Worm (Caenorhabditis elegans) whole organism, midembryonic: Measurements from ENCODE around the gene K10D2.8.

Experiments
- T22C8.4 ChIP-seq: fragments of 200-800 bp; sonication (Bioruptor generic); IDR thresholded peaks from 2 replicates; pipeline ENCODE4 v1.3.6; 2022; ENCODE audit warnings: missing genetic modification characterization, missing compliant biosample characterization
- cog-1 ChIP-seq: sonication (generic microtip); optimal IDR thresholded peaks from 2 replicates; lab custom pipeline; 2016; ENCODE audit warnings: missing genetic modification characterization, missing compliant biosample characterization
- flt-1 ChIP-seq: fragments of 200-800 bp; sonication (Bioruptor generic); IDR thresholded peaks from 2 replicates; pipeline ENCODE4 v1.3.6; 2022; ENCODE audit warnings: missing genetic modification characterization, missing compliant biosample characterization
- klf-2 ChIP-seq: fragments of 200-800 bp; sonication (Bioruptor generic); conservative IDR thresholded peaks from 2 replicates; pipeline ENCODE4 v1.3.6; 2022; ENCODE audit warnings: missing genetic modification reagents, missing genetic modification characterization, missing compliant biosample characterization
- med-1 ChIP-seq: sonication (generic microtip); optimal IDR thresholded peaks from 2 replicates; lab custom pipeline; 2017; ENCODE audit warnings: missing genetic modification characterization, mild to moderate bottlenecking, missing compliant biosample characterization, antibody characterized with exemption, missing genetic modification reagents; ENCODE audit not compliant: insufficient read depth
- ref-1 ChIP-seq: fragments of 200-800 bp; sonication (Bioruptor generic); conservative IDR thresholded peaks from 2 replicates; pipeline ENCODE4 v1.3.6; 2022; ENCODE audit warnings: missing genetic modification reagents, missing genetic modification characterization, missing compliant biosample characterization
- tab-1 ChIP-seq: fragments of 200-800 bp; sonication (Bioruptor generic); IDR thresholded peaks from 2 replicates; pipeline ENCODE4 v1.3.6; 2022; ENCODE audit warnings: missing genetic modification characterization, missing compliant biosample characterization
- ztf-23 ChIP-seq: fragments of 200-800 bp; sonication (Bioruptor generic); IDR thresholded peaks from 2 replicates; pipeline ENCODE4 v1.3.6; 2022; ENCODE audit warnings: missing genetic modification reagents, missing genetic modification characterization, missing compliant biosample characterization
- ztf-29 ChIP-seq: fragments of 200-800 bp; sonication (Bioruptor generic); IDR thresholded peaks from 2 replicates; pipeline ENCODE4 v1.3.6; 2022; ENCODE audit warnings: missing genetic modification reagents, missing genetic modification characterization, missing compliant biosample characterization

The K10D2.8 gene

DNA sequence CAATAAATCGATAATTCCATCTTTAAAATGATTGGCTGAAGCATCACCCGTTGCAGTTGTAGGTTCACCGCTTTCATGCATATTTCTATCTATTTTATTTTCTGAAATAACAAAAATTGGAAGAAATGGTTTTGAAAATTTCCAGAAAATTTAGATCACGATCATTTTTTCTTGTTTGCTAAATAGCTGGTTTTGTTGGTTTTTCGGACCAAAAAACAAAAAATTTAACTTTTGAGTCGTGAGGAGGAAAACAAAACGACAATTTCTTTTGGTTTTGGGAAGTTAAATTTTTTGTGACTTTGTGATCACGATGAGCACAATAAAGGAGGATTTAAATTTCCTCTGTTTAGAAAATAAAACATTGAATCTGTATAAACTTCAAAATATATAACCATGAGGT is 23.3 kb upstream of the K10D2.8 start, which contains the start of gene T10F2.2:
T10F2.2 (minus strand) TSS at position 101 of the 400 bp plus-strand sequence.
- no peak for TF ChIP-seq ztf-29 (GFP tag; lab: Robert Waterston, UW)
- TF ChIP-seq cog-1, result no peak
- no peak for TF ChIP-seq T22C8.4 (GFP tag; lab: Robert Waterston, UW)
- TF ChIP-seq ztf-23 (GFP tag; lab: Robert Waterston, UW), result no peak

DNA sequence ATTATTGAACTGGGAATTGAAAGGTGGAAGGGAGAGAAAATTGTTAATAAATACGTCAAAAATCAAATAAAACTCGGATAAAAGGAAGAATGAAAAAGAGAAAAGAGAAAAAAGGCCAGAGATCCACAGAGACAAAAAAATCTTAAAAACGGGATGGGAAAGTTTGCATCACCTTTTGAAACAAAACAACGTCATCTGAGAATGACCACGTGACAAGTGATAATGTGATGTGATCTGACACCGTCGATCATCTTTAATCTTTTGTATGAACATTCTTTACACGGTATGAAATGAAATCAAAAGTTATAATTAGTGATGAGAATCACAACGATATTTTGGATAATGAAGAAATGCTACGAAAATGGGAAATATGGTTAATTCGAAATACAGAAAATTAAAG is 22.8 kb upstream of the K10D2.8 start:
- TF ChIP-seq flt-1 (no peak), med-1 (GFP tag; lab: Kevin White, UChicago) (no peak), ztf-29 (GFP tag; lab: Robert Waterston, UW) (no peak), ztf-23 (GFP tag; lab: Robert Waterston, UW) (no peak), klf-2 (no peak), ref-1 (GFP tag; lab: Robert Waterston, UW) (no peak), cog-1 (no peak), tab-1 (GFP tag; lab: Robert Waterston, UW) (no peak), T22C8.4 (GFP tag; lab: Robert Waterston, UW) (no peak)

DNA sequence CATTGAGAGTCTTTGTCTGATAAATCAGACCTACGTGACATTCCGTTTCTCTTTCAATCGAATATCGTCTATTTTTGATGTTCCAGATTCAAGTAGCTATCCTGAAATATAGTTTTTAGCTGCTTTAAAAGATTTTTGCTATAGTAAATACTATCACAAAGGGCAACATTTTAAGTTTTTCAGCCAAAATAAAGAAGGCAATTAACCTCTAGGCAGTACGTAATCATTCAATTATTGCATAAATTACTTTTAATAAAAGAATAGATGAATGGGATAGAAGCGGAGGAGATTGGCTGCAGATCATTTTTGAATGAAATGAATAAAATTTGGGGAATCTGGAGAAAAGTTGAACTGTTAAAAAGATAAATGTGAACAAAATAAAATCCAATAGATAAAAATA is 18.8 kb upstream of the K10D2.8 start, which contains the start of gene ulp-1:
ulp-1 (minus strand) TSS at position 101 of the 400 bp plus-strand sequence.
- TF ChIP-seq ztf-23 (GFP tag; lab: Robert Waterston, UW) (no peak), ref-1 (GFP tag; lab: Robert Waterston, UW) (no peak), med-1 (GFP tag; lab: Kevin White, UChicago) (no peak), tab-1 (GFP tag; lab: Robert Waterston, UW) (no peak), T22C8.4 (GFP tag; lab: Robert Waterston, UW) (no peak), ztf-29 (GFP tag; lab: Robert Waterston, UW) (no peak), flt-1 (no peak), klf-2 (no peak)

DNA sequence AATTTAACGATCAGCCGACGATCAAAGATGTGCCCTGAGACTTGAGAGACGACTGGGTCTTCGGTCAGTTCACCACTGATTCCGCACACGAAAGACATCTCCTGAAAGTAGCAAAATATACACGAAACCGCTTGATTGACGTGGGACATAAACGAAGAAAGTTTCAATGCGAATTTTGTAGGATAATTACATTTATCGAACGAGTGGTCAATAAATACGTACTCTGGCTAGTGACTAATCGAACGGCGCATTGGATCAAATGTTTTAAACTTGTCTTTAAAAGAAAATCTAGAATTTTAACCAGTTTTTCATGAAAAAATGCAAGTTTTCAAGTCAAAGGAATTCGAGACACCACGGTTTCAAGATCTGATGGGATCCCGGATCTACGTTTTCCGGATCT is 16.6 kb upstream of the K10D2.8 start, which contains the start of gene prp-19:
prp-19 (minus strand) TSS at position 101 of the 400 bp plus-strand sequence.
- no peak for TF ChIP-seq ztf-23 (GFP tag; lab: Robert Waterston, UW)
- no peak for TF ChIP-seq tab-1 (GFP tag; lab: Robert Waterston, UW)
- no peak for TF ChIP-seq med-1 (GFP tag; lab: Kevin White, UChicago)
- no peak for TF ChIP-seq T22C8.4 (GFP tag; lab: Robert Waterston, UW)
- TF ChIP-seq cog-1, result no peak
- no peak for TF ChIP-seq ztf-29 (GFP tag; lab: Robert Waterston, UW)
- TF ChIP-seq klf-2, result no peak
- TF ChIP-seq ref-1 (GFP tag; lab: Robert Waterston, UW), result no peak
- no peak for TF ChIP-seq flt-1

DNA sequence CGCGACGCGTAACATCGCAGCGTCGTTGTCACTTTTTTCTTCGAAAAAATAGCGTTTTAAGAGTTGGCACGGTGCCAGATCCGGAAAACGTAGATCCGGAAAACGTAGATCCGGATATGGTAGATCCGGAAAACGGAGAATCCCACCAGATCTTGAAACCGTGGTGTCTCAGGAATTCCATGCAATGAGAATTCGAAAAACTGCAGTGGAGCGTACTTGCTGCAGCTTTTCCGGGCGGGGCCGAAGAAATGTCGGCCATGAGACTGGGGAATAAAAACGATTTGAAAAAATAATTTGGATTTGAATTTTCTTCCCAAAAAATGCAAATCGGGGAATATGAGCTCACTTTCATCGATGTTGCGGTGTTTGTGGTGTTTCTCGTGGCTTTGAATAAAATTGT is 16.1 kb upstream of the K10D2.8 start, which contains the start of gene K10D2.5:
K10D2.5 (plus strand) TSS at position 251 of the 400 bp plus-strand sequence.
- TF ChIP-seq klf-2, result peak; percentile 86
- TF ChIP-seq flt-1, result peak; percentile 93
- TF ChIP-seq med-1 (GFP tag; lab: Kevin White, UChicago), result no peak
- TF ChIP-seq ztf-23 (GFP tag; lab: Robert Waterston, UW), result peak; percentile 91
- peak; percentile 68; the same call in 1 of the 2 replicates for TF ChIP-seq T22C8.4 (GFP tag; lab: Robert Waterston, UW)
- TF ChIP-seq ztf-29 (GFP tag; lab: Robert Waterston, UW), result peak; percentile 76
- TF ChIP-seq ref-1 (GFP tag; lab: Robert Waterston, UW), result peak; percentile 54
- peak; percentile 74; the same call in 1 of the 2 replicates for TF ChIP-seq tab-1 (GFP tag; lab: Robert Waterston, UW)
- peak; percentile 68 for TF ChIP-seq cog-1

DNA sequence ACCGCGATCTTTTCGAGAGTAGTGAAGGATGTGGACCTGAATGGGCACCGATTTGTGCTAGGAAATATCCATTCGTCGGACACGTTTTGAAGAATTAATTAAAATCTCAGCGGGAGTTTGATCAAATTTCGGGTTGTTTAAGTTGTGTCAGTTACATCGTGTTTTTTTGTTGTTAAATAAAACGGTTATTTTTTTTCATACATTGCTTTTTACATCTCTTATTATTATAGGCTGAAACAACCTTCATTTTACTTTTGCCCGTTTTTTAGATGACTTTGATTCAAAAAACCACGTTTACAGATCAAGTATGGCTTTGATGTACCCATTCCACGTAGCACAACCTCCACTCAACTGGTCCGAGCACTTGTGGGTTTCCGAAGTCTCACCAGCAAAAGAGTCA is 15.4 kb upstream of the K10D2.8 start, which contains the start of gene emb-1:
emb-1 (plus strand) TSS at position 301 of the 400 bp plus-strand sequence.
- TF ChIP-seq ztf-23 (GFP tag; lab: Robert Waterston, UW), result no peak

DNA sequence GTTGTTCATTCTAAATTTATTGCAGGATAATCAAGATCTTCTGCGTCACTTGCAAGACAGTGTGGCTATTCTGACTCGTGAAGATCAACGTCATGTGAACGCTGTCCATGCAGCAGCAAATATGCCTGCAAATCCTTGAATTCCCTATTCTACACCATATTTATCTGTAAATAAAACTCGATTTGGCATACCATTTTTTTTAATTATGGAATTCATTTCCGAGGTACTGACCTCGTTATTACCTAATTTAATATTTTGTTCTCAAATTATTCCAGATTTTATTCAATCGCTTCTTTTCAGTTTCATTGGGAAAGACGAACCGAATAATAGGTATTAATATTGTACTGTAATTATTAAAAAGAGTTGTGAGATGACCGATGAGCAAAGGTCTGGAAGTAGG is 14.9 kb upstream of the K10D2.8 start, which contains the start of gene cid-1:
cid-1 (plus strand) TSS at position 301 of the 400 bp plus-strand sequence.
- TF ChIP-seq tab-1 (GFP tag; lab: Robert Waterston, UW) (no peak), T22C8.4 (GFP tag; lab: Robert Waterston, UW) (no peak), klf-2 (no peak), ref-1 (GFP tag; lab: Robert Waterston, UW) (no peak), cog-1 (no peak), ztf-29 (GFP tag; lab: Robert Waterston, UW) (no peak), med-1 (GFP tag; lab: Kevin White, UChicago) (no peak), flt-1 (no peak), ztf-23 (GFP tag; lab: Robert Waterston, UW) (no peak)

DNA sequence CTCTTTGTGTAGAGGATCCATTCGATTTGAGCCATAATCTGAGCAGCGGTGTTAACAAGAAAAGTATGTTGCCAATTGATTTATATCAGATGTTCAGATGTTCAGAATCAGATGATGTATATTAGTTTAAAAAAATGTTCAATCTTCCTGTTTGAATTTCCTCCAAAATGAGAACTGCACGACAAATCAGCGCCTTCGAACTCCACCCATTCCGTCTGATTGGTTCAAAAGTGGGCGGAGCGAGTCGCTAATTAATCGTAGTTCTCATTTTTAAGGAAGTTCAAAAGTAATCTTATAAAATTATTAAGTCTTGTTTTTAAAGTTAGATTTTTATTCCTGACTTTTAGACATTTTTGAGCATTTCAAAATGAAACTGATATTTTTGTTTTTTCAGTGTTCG is 9.4 kb upstream of the K10D2.8 start:
- no peak for TF ChIP-seq ref-1 (GFP tag; lab: Robert Waterston, UW)

DNA sequence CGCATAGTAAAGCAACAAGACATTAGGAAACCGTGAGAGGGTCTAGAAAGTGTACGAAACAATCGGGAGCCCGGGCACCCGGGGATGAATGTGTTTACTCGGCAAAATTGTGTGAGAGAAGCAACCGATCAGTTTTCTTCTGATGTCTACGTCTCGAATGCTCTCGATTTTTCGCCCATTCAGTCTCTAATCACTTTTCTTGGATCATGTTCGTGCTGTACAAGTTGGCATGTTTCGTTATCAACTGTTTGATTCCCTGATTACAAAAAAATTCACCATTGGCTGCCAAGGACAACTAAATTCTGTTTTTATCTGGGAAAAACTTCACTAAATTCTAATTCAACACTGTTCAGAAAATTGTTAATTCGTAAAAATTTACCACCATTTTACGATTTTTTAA is 7.9 kb upstream of the K10D2.8 start:
- TF ChIP-seq T22C8.4 (GFP tag; lab: Robert Waterston, UW) (no peak), klf-2 (no peak), ztf-29 (GFP tag; lab: Robert Waterston, UW) (no peak), tab-1 (GFP tag; lab: Robert Waterston, UW) (no peak), ref-1 (GFP tag; lab: Robert Waterston, UW) (no peak), ztf-23 (GFP tag; lab: Robert Waterston, UW) (0 out of 2 replicates have a peak, but pooled peaks have one; percentile 40), med-1 (GFP tag; lab: Kevin White, UChicago) (no peak)

DNA sequence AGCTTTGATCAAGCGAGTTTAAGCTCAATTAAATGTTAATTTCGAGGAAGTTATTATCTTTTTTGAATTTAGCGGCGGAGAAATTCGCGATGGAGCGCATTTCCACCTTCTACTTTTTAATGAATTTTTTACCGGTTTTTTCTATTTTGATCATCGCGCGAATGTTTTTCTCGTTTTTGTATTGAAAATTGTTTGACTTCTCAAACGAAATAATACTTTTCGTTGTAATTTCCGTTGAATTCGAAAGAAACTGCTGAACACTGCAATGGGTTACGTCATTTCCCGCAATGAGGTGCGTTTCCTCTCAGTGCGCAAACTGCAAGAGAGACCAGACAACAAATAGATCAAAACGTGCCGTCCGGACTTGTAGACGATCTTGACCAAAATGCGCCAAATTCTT is 7.3 kb upstream of the K10D2.8 start:
- TF ChIP-seq tab-1 (GFP tag; lab: Robert Waterston, UW), result no peak
- no peak for TF ChIP-seq flt-1
- TF ChIP-seq klf-2, result no peak
- TF ChIP-seq cog-1, result no peak
- TF ChIP-seq ztf-23 (GFP tag; lab: Robert Waterston, UW), result no peak
- TF ChIP-seq ztf-29 (GFP tag; lab: Robert Waterston, UW), result no peak
- TF ChIP-seq med-1 (GFP tag; lab: Kevin White, UChicago), result no peak
- TF ChIP-seq T22C8.4 (GFP tag; lab: Robert Waterston, UW), result no peak
- TF ChIP-seq ref-1 (GFP tag; lab: Robert Waterston, UW), result no peak
